Worm (Caenorhabditis elegans): ENCODE results near the gene fahd-1.

fahd-1 gene

DNA sequence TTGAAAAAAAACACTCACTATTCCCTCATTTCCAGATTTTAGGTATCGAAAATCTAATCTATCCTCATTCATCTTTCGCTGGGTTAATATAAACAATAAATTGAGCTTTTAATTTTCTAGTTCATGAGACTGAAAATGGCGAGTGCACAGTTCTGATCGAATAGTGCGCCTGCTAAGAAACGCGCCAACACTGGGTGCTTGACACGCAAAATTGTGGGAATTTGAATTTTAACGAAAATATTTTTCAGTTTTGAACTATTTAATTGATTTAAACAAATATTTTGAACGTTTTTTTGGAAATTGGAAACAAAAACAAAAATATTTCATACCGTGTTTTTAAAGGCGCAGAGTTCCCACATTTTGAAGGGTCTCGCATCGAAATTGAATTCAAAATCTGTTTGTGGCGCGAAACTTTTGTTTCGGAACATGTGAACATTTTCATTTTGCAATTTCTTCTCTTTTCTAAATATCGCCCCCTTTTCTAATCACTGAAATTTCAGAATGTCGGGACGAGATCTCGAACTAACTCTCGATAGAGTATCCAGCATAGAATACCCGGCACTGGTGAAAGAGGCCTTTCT lies 36.6 kb downstream of the fahd-1 start, which contains the start of the genes C29E4.13 and npp-15:
Gene C29E4.13 (minus strand): TSS at position 169 of the 581 bp plus-strand sequence.
Gene npp-15 (plus strand): TSS at position 495 of the 581 bp plus-strand sequence.
- TF ChIP-seq unc-62 (GFP tag; optimal IDR thresholded peaks at IDR 0.05 in 1 of 2), result no peak
- TF ChIP-seq unc-62 (tag; optimal IDR thresholded peaks at IDR 0.05), result no peak
- no peak for TF ChIP-seq mxl-3 (GFP tag; optimal IDR thresholded peaks at IDR 0.05)
- no peak for TF ChIP-seq zip-11 (GFP tag; IDR thresholded peaks at IDR 0.05)
- TF ChIP-seq Y5F2A.4 (GFP tag; optimal IDR thresholded peaks at IDR 0.05), result no peak
- no peak for TF ChIP-seq nhr-102 (tag; optimal IDR thresholded peaks at IDR 0.05)
- TF ChIP-seq vab-7 (GFP tag; IDR thresholded peaks at IDR 0.05), result no peak
- TF ChIP-seq cey-2 (tag; optimal IDR thresholded peaks at IDR 0.05; ENCODE audit: borderline replicate concordance, insufficient read depth), result no peak
- no peak for TF ChIP-seq nhr-25 (tag; optimal IDR thresholded peaks at IDR 0.05; ENCODE audit: borderline replicate concordance, insufficient read depth)
- TF ChIP-seq hif-1 (tag; optimal IDR thresholded peaks at IDR 0.05), result no peak
- TF ChIP-seq dmd-8 (GFP tag; IDR thresholded peaks at IDR 0.05), result no peak
- peak; percentile 81 for TF ChIP-seq dpl-1 (GFP tag; optimal IDR thresholded peaks at IDR 0.05)
- TF ChIP-seq zfp-3 (GFP tag; conservative IDR thresholded peaks at IDR 0.05), result no peak
- no peak for TF ChIP-seq zfp-2 (tag; optimal IDR thresholded peaks at IDR 0.05)
- no peak for TF ChIP-seq F49E8.2 (tag; optimal IDR thresholded peaks at IDR 0.05; ENCODE audit: borderline replicate concordance)
- no peak for TF ChIP-seq mdt-29 (GFP tag; IDR thresholded peaks at IDR 0.05)
- TF ChIP-seq tra-1 (GFP tag; IDR thresholded peaks at IDR 0.05), result no peak
- TF ChIP-seq arid-1 (GFP tag; conservative IDR thresholded peaks at IDR 0.05), result no peak
- no peak for TF ChIP-seq lin-29 (GFP tag; IDR thresholded peaks at IDR 0.05)
- no peak for TF ChIP-seq attf-4 (tag; optimal IDR thresholded peaks at IDR 0.05)
- no peak for TF ChIP-seq spr-1 (tag; optimal IDR thresholded peaks at IDR 0.05)
- no peak for TF ChIP-seq snpc-4 (tag; optimal IDR thresholded peaks at IDR 0.05)
- no peak for TF ChIP-seq nhr-77 (tag; optimal IDR thresholded peaks at IDR 0.05)
- no peak for TF ChIP-seq lim-7 (GFP tag; IDR thresholded peaks at IDR 0.05)
- no peak for TF ChIP-seq gei-8 (GFP tag; optimal IDR thresholded peaks at IDR 0.05)
- no peak for TF ChIP-seq nhr-237 (tag; optimal IDR thresholded peaks at IDR 0.05)
- no peak for TF ChIP-seq nhr-111 (GFP tag; optimal IDR thresholded peaks at IDR 0.05)
- TF ChIP-seq egl-43 (GFP tag; IDR thresholded peaks at IDR 0.05), result no peak
- peak; percentile 28 for TF ChIP-seq dve-1 (tag; optimal IDR thresholded peaks at IDR 0.05; ENCODE audit: insufficient read depth)
- TF ChIP-seq unc-130 (GFP tag; optimal IDR thresholded peaks at IDR 0.05), result peak; percentile 39
- TF ChIP-seq ztf-7 (tag; optimal IDR thresholded peaks at IDR 0.05), result no peak
- TF ChIP-seq F26F4.8 (GFP tag; conservative IDR thresholded peaks at IDR 0.05), result no peak
- TF ChIP-seq dmd-6 (GFP tag; IDR thresholded peaks at IDR 0.05), result no peak
- no peak for TF ChIP-seq daf-12 (tag; optimal IDR thresholded peaks at IDR 0.05)
- no peak for TF ChIP-seq ceh-32 (tag; optimal IDR thresholded peaks at IDR 0.05; ENCODE audit: poor library complexity)
- TF ChIP-seq snpc-1.2 (GFP tag; IDR thresholded peaks at IDR 0.05), result no peak
- no peak for TF ChIP-seq nhr-76 (tag; optimal IDR thresholded peaks at IDR 0.05)
- TF ChIP-seq hlh-11 (tag; optimal IDR thresholded peaks at IDR 0.05), result no peak
- no peak for TF ChIP-seq Y105C5A.15 (GFP tag; IDR thresholded peaks at IDR 0.05)
- TF ChIP-seq set-16 (GFP tag; IDR thresholded peaks at IDR 0.05), result no peak
- no peak for TF ChIP-seq jun-1 (tag; optimal IDR thresholded peaks at IDR 0.05)
- no peak for TF ChIP-seq ama-1 (optimal IDR thresholded peaks at IDR 0.05)
- no peak for TF ChIP-seq ceh-20 (GFP tag; IDR thresholded peaks at IDR 0.05)
- TF ChIP-seq fos-1 (tag; optimal IDR thresholded peaks at IDR 0.05), result no peak
- TF ChIP-seq duxl-1 (tag; optimal IDR thresholded peaks at IDR 0.05; ENCODE audit: poor library complexity), result no peak
- no peak for TF ChIP-seq madf-5 (GFP tag; IDR thresholded peaks at IDR 0.05)
- TF ChIP-seq nhr-10 (tag; optimal IDR thresholded peaks at IDR 0.05), result no peak
- TF ChIP-seq lin-38 (GFP tag; IDR thresholded peaks at IDR 0.05), result peak; percentile 33; the same call in 1 of the 2 replicates
- peak; percentile 10 for TF ChIP-seq mep-1 (tag; optimal IDR thresholded peaks at IDR 0.05)
- TF ChIP-seq ctbp-1 (GFP tag; IDR thresholded peaks at IDR 0.05), result no peak

Measured in whole organism, L4 larva.